Worm (Caenorhabditis elegans): ENCODE measurements around the gene cutl-5.

Gene cutl-5

DNA sequence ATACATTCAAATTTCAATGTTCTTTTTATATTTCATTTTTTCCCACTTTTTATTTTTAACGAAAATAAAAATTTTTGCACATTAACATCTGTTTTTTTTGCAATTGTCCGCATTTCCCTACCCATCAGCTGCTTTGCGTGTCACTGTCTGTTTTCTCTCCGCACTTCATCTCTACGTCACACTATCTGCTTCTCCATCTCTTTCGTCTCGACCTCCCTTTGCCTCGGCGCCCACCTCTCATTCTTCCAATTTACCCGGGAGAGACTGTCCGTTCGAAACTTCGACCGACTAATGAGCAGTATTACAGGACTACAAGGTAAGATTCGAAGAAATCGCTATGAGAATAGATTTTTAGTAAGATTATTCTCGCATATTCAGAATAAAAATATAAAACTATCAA is 39.7 kb upstream of the cutl-5 start, which contains the start of gene C27H5.2 (continued):
- TF ChIP-seq cebp-1 (GFP tag; IDR thresholded peaks at IDR 0.05): no peak
- TF ChIP-seq cebp-1 (tag; optimal IDR thresholded peaks at IDR 0.05): peak; percentile 9
- no peak for TF ChIP-seq hrde-1 (tag; optimal IDR thresholded peaks at IDR 0.05; ENCODE audit: borderline replicate concordance)
- TF ChIP-seq D2030.7 (GFP tag; IDR thresholded peaks at IDR 0.05): no peak
- TF ChIP-seq mxl-1 (tag; optimal IDR thresholded peaks at IDR 0.05): no peak
- no peak for TF ChIP-seq ztf-22 (GFP tag; optimal IDR thresholded peaks at IDR 0.05)
- TF ChIP-seq lir-1 (GFP tag; conservative IDR thresholded peaks at IDR 0.05): no peak
- TF ChIP-seq nhr-27 (tag; optimal IDR thresholded peaks at IDR 0.05): no peak

DNA sequence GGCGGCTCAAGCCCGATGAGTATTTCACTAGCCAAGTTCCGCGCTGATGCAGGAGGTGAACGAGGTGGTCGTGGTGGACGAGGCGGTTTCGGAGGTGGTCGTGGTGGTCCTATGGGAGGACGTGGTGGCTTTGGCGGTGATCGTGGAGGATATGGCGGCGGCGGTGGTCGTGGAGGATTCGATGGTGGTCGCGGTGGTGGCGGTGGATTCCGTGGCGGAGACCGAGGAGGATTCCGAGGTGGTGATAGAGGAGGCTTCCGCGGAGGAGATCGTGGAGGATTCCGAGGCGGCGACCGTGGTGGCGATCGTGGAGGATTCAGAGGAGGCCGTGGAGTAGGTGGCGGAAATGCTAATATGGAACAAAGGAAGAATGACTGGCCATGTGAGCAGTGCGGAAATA is 39.0 kb upstream of the cutl-5 start:
- TF ChIP-seq zfh-2 (GFP tag; conservative IDR thresholded peaks at IDR 0.05) (peak; percentile 88), egrh-3 (GFP tag; IDR thresholded peaks at IDR 0.05) (peak; percentile 88), xnd-1 (tag; optimal IDR thresholded peaks at IDR 0.05) (no peak)

DNA sequence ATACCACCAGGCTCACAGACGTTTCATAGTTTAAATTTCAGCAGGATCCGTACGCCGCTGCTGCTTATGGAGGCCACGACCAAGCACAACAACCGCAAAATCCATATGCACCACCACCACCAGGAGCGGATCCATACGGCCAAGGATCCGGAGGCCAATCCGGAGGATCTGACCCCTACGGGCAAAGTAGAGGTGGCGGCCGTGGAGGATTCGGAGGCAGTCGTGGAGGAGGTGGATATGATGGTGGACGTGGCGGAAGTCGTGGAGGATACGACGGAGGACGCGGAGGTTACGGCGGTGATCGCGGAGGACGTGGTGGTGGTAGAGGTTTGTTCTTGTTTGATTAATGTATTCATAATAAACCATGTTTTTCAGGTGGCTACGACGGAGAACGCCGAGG is 37.4 kb upstream of the cutl-5 start:
- TF ChIP-seq egrh-3 (GFP tag; IDR thresholded peaks at IDR 0.05) (peak; percentile 51; the same call in 1 of the 2 replicates), zfh-2 (GFP tag; conservative IDR thresholded peaks at IDR 0.05) (peak; percentile 83), hsf-1 (GFP tag; IDR thresholded peaks at IDR 0.05) (0 out of 2 replicates have a peak, but pooled peaks have one; percentile 8)

DNA sequence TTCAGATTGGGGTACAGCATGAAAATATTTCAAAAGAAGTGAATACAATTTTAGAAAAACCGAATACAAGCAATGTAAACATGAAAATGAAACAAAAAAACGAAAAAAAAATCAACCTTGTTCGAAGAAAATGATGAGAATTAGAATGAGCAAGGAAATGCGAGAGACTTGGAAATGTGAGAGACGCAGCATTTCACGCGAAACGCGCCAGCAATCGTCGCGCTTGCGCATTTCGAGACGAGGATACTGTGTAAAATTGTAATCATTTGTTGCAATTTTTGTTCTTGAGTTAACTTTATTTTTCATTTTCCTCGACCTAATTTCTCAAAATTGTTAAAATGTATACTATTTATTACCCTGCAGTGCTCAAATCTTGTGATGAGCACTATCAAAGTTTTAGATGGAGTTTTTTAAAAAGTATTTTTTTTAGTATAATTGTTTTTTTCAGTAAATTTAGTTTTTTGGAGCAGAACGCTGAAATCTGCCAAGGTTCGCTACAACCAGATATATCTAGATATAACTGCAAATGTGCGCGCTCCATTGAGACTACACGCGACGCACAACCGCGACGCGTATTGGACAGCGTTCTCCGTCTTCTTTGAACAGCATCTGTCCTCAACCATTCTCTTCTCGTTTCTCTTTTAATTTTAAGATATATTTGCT is 36.4 kb upstream of the cutl-5 start, which contains the start of gene fust-1:
Gene fust-1, plus strand, starts transcription at position 613 of the 663 bp plus-strand sequence.
- TF ChIP-seq nhr-120 (GFP tag; IDR thresholded peaks at IDR 0.05) (no peak), snpc-1.3 (tag; optimal IDR thresholded peaks at IDR 0.05; ENCODE audit: insufficient read depth) (peak; percentile 95), mxl-1 (tag; optimal IDR thresholded peaks at IDR 0.05) (no peak), F33H1.4 (GFP tag; IDR thresholded peaks at IDR 0.05) (peak; percentile 82), tbx-9 (tag; optimal IDR thresholded peaks at IDR 0.05; ENCODE audit: borderline replicate concordance) (no peak), F57A8.1 (GFP tag; optimal IDR thresholded peaks at IDR 0.05) (no peak), ceh-27 (GFP tag; optimal IDR thresholded peaks at IDR 0.05) (peak; percentile 90), C17E4.6 (GFP tag; IDR thresholded peaks at IDR 0.05) (peak; percentile 80), Y67H2A.10 (GFP tag; conservative IDR thresholded peaks at IDR 0.05) (no peak), unc-130 (GFP tag; optimal IDR thresholded peaks at IDR 0.05) (peak; percentile 68), ztf-3 (GFP tag; optimal IDR thresholded peaks at IDR 0.05) (peak; percentile 24), Y53G8AR.9 (GFP tag; conservative IDR thresholded peaks at IDR 0.05) (peak; percentile 98), ztf-22 (GFP tag; optimal IDR thresholded peaks at IDR 0.05) (peak; percentile 73), F57C9.4 (tag; optimal IDR thresholded peaks at IDR 0.05) (no peak), madf-10 (tag; optimal IDR thresholded peaks at IDR 0.05) (peak; percentile 54), egrh-3 (GFP tag; IDR thresholded peaks at IDR 0.05) (no peak; the same call in 1 of the 2 replicates), athp-1 (tag; optimal IDR thresholded peaks at IDR 0.05) (peak; percentile 93), attf-5 (GFP tag; optimal IDR thresholded peaks at IDR 0.05) (peak; percentile 99), B0261.1 (tag; optimal IDR thresholded peaks at IDR 0.05) (peak; percentile 27), unc-62 (GFP tag; optimal IDR thresholded peaks at IDR 0.05) (no peak), D2030.7 (GFP tag; IDR thresholded peaks at IDR 0.05) (peak; percentile 89), ztf-28 (GFP tag; IDR thresholded peaks at IDR 0.05) (no peak), ZK185.1 (tag; optimal IDR thresholded peaks at IDR 0.05; ENCODE audit: poor library complexity, severe bottlenecking) (peak; percentile 94), B0035.1 (tag; optimal IDR thresholded peaks at IDR 0.05) (peak; percentile 42), F37B4.10 (GFP tag; IDR thresholded peaks at IDR 0.05) (no peak), cebp-1 (GFP tag; IDR thresholded peaks at IDR 0.05) (peak; percentile 29; the same call in 1 of the 2 replicates), cebp-1 (tag; optimal IDR thresholded peaks at IDR 0.05) (peak; percentile 93), cebp-2 (GFP tag; IDR thresholded peaks at IDR 0.05) (0 out of 2 replicates have a peak, but pooled peaks have one; percentile 60), F22D6.2 (tag; optimal IDR thresholded peaks at IDR 0.05) (peak; percentile 77), ztf-18 (tag; optimal IDR thresholded peaks at IDR 0.05) (peak; percentile 100), T26A5.8 (tag; optimal IDR thresholded peaks at IDR 0.05) (no peak), F10E7.11 (tag; optimal IDR thresholded peaks at IDR 0.05) (no peak), hmg-1.2 (GFP tag; IDR thresholded peaks at IDR 0.05) (peak; percentile 97), madf-3 (GFP tag; IDR thresholded peaks at IDR 0.05) (peak; percentile 95), F52B5.7 (tag; optimal IDR thresholded peaks at IDR 0.05) (peak; percentile 17)
